Worm (Caenorhabditis elegans) whole organism, L2 larva: ENCODE results near the gene flor-1.

Experiments
- C34F6.9 ChIP-seq: fragments of 150-350 bp; optimal IDR thresholded peaks from 2 replicates; lab custom pipeline; 2014; ENCODE audit warnings: missing biosample characterization, missing genetic modification characterization
- F13H6.1 ChIP-seq: sonication (generic microtip); optimal IDR thresholded peaks from 2 replicates; lab custom pipeline; 2016; ENCODE audit warnings: missing genetic modification characterization, missing compliant biosample characterization
- R02D3.7 ChIP-seq: fragments of 150-350 bp; optimal IDR thresholded peaks from 2 replicates; lab custom pipeline; 2014; ENCODE audit warnings: missing biosample characterization, missing genetic modification characterization
- Y55F3AM.14 ChIP-seq: fragments of 200-800 bp; sonication (Bioruptor generic); optimal IDR thresholded peaks from 2 replicates; lab custom pipeline; 2018; ENCODE audit warnings: mild to moderate bottlenecking, missing genetic modification characterization, missing compliant biosample characterization
- ZK546.5 ChIP-seq: sonication (generic microtip); optimal IDR thresholded peaks from 2 replicates; lab custom pipeline; 2017; ENCODE audit warnings: missing biosample characterization, missing genetic modification characterization
- alr-1 ChIP-seq: fragments of 150-350 bp; optimal IDR thresholded peaks from 2 replicates; lab custom pipeline; 2014; ENCODE audit warnings: missing biosample characterization, missing genetic modification characterization
- aly-2 ChIP-seq: fragments of 150-350 bp; optimal IDR thresholded peaks from 2 replicates; lab custom pipeline; 2014; ENCODE audit warnings: missing biosample characterization, missing genetic modification characterization
- blmp-1 ChIP-seq: sonication (generic microtip); optimal IDR thresholded peaks from 2 replicates; lab custom pipeline; 2017; ENCODE audit warnings: missing genetic modification characterization, mild to moderate bottlenecking, missing compliant biosample characterization, antibody characterized with exemption, moderate library complexity; ENCODE audit not compliant: insufficient read depth
- ceh-16 ChIP-seq: fragments of 150-350 bp; optimal IDR thresholded peaks from 2 replicates; lab custom pipeline; 2014; ENCODE audit warnings: missing biosample characterization, missing genetic modification characterization
- ceh-82 ChIP-seq: fragments of 150-350 bp; optimal IDR thresholded peaks from 2 replicates; lab custom pipeline; 2014; ENCODE audit warnings: missing biosample characterization, missing genetic modification characterization
- crh-2 ChIP-seq: sonication (generic microtip); optimal IDR thresholded peaks from 2 replicates; lab custom pipeline; 2017; ENCODE audit warnings: missing biosample characterization, missing genetic modification characterization
- dmd-4 ChIP-seq: sonication (generic microtip); optimal IDR thresholded peaks from 2 replicates; lab custom pipeline; 2017; ENCODE audit warnings: missing biosample characterization, missing genetic modification characterization
- egl-27 ChIP-seq: sonication (generic microtip); optimal IDR thresholded peaks from 3 replicates; lab custom pipeline; 2017; ENCODE audit warnings: missing biosample characterization, missing genetic modification reagents, missing genetic modification characterization
- elt-1 ChIP-seq: fragments of 150-350 bp; optimal IDR thresholded peaks from 2 replicates; lab custom pipeline; 2014; ENCODE audit warnings: missing biosample characterization, missing genetic modification characterization
- elt-3 ChIP-seq: sonication (generic microtip); optimal IDR thresholded peaks from 2 replicates; lab custom pipeline; 2017; ENCODE audit warnings: missing biosample characterization, missing genetic modification characterization
- fos-1 ChIP-seq: fragments of 150-350 bp; optimal IDR thresholded peaks from 2 replicates; lab custom pipeline; 2014; ENCODE audit warnings: missing biosample characterization, missing genetic modification characterization
- gmeb-1 ChIP-seq: fragments of 150-350 bp; optimal IDR thresholded peaks from 2 replicates; lab custom pipeline; 2014; ENCODE audit warnings: missing biosample characterization, missing genetic modification characterization
- lin-11 ChIP-seq: fragments of 150-350 bp; sonication (generic microtip); optimal IDR thresholded peaks from 2 replicates; lab custom pipeline; 2014; ENCODE audit warnings: missing biosample characterization, missing genetic modification characterization, inconsistent platforms, mixed read lengths
- lin-13 ChIP-seq: fragments of 150-350 bp; optimal IDR thresholded peaks from 2 replicates; lab custom pipeline; 2014; ENCODE audit warnings: missing biosample characterization, missing genetic modification reagents, missing genetic modification characterization
- lin-39 ChIP-seq: fragments of 150-350 bp; optimal IDR thresholded peaks from 2 replicates; lab custom pipeline; 2014; ENCODE audit warnings: missing biosample characterization, missing genetic modification reagents, missing genetic modification characterization
- lsy-2 ChIP-seq, 2 experiments: fragments of 150-350 bp in 1 of 2; sonication (generic microtip) in 1 of 2; optimal IDR thresholded peaks; 2 replicates each; lab custom pipeline; 2014 to 2017; ENCODE audit warnings: missing biosample characterization in 2 of 2, missing genetic modification characterization in 2 of 2
- mab-5 ChIP-seq: fragments of 150-350 bp; optimal IDR thresholded peaks from 2 replicates; lab custom pipeline; 2014; ENCODE audit warnings: missing biosample characterization, missing genetic modification characterization
- mbf-1 ChIP-seq: sonication (generic microtip); optimal IDR thresholded peaks from 2 replicates; lab custom pipeline; 2017; ENCODE audit warnings: missing biosample characterization, missing genetic modification characterization
- mdl-1 ChIP-seq, 2 experiments: fragments of 150-350 bp in 1 of 2; sonication (generic microtip) in 1 of 2; optimal IDR thresholded peaks; 2 replicates each; lab custom pipeline; 2017; ENCODE audit warnings: missing biosample characterization in 2 of 2, missing genetic modification characterization in 2 of 2
- nhr-10 ChIP-seq: sonication (generic microtip); optimal IDR thresholded peaks from 2 replicates; lab custom pipeline; 2017; ENCODE audit warnings: missing biosample characterization, missing genetic modification characterization
- nhr-11 ChIP-seq: fragments of 150-350 bp; optimal IDR thresholded peaks from 2 replicates; lab custom pipeline; 2014; ENCODE audit warnings: missing biosample characterization, missing genetic modification characterization
- nhr-12 ChIP-seq: fragments of 150-350 bp; optimal IDR thresholded peaks from 2 replicates; lab custom pipeline; 2014; ENCODE audit warnings: missing biosample characterization, missing genetic modification characterization
- nhr-129 ChIP-seq: fragments of 150-350 bp; optimal IDR thresholded peaks from 2 replicates; lab custom pipeline; 2014; ENCODE audit warnings: missing biosample characterization, missing genetic modification characterization
- nhr-21 ChIP-seq: fragments of 150-350 bp; optimal IDR thresholded peaks from 2 replicates; lab custom pipeline; 2014; ENCODE audit warnings: missing biosample characterization, missing genetic modification characterization
- nhr-237 ChIP-seq: fragments of 150-350 bp; optimal IDR thresholded peaks from 2 replicates; lab custom pipeline; 2014; ENCODE audit warnings: missing biosample characterization, missing genetic modification characterization
- nhr-25 ChIP-seq: fragments of 150-350 bp; sonication (generic microtip); optimal IDR thresholded peaks from 3 replicates; lab custom pipeline; 2014; ENCODE audit warnings: missing biosample characterization, missing genetic modification characterization
- nhr-6 ChIP-seq: fragments of 150-350 bp; optimal IDR thresholded peaks from 2 replicates; lab custom pipeline; 2014; ENCODE audit warnings: missing biosample characterization, missing genetic modification characterization
- peb-1 ChIP-seq: fragments of 150-350 bp; optimal IDR thresholded peaks from 2 replicates; lab custom pipeline; 2014; ENCODE audit warnings: missing biosample characterization, missing genetic modification characterization
- sem-4 ChIP-seq: fragments of 150-350 bp; optimal IDR thresholded peaks from 2 replicates; lab custom pipeline; 2014; ENCODE audit warnings: missing biosample characterization, missing genetic modification reagents, missing genetic modification characterization
- skn-1 ChIP-seq: sonication (generic microtip); optimal IDR thresholded peaks from 2 replicates; lab custom pipeline; 2017; ENCODE audit warnings: missing biosample characterization, missing genetic modification characterization
- sma-3 ChIP-seq: sonication (generic microtip); optimal IDR thresholded peaks from 2 replicates; lab custom pipeline; 2016; ENCODE audit warnings: missing genetic modification reagents, missing genetic modification characterization, missing compliant biosample characterization
- sma-9 ChIP-seq, 2 experiments: fragments of 150-350 bp in 1 of 2; sonication (generic microtip) in 1 of 2; optimal IDR thresholded peaks; 2 replicates each; lab custom pipeline; 2014 to 2016; ENCODE audit warnings: missing genetic modification characterization in 2 of 2, mild to moderate bottlenecking in 1 of 2, missing biosample characterization in 1 of 2, missing compliant biosample characterization in 1 of 2, missing genetic modification reagents in 1 of 2, moderate library complexity in 1 of 2
- snpc-4 ChIP-seq: fragments of 150-350 bp; optimal IDR thresholded peaks from 2 replicates; lab custom pipeline; 2014; ENCODE audit warnings: missing biosample characterization, missing genetic modification characterization
- unc-39 ChIP-seq: fragments of 150-350 bp; optimal IDR thresholded peaks from 2 replicates; lab custom pipeline; 2014; ENCODE audit warnings: missing biosample characterization, missing genetic modification characterization
- unc-55 ChIP-seq: fragments of 150-350 bp; sonication (generic microtip); optimal IDR thresholded peaks from 3 replicates; lab custom pipeline; 2014; ENCODE audit warnings: missing biosample characterization, missing genetic modification reagents, missing genetic modification characterization
- unc-62 ChIP-seq: fragments of 150-350 bp; optimal IDR thresholded peaks from 2 replicates; lab custom pipeline; 2014; ENCODE audit warnings: missing biosample characterization, missing genetic modification reagents, missing genetic modification characterization
- zag-1 ChIP-seq: fragments of 150-350 bp; optimal IDR thresholded peaks from 2 replicates; lab custom pipeline; 2014; ENCODE audit warnings: missing biosample characterization, missing genetic modification characterization
- ztf-1 ChIP-seq: fragments of 200-800 bp; sonication (Bioruptor generic); conservative IDR thresholded peaks from 2 replicates; pipeline ENCODE4 v1.3.6; 2022; ENCODE audit warnings: missing genetic modification characterization, missing compliant biosample characterization
- ztf-11 ChIP-seq: sonication (generic microtip); optimal IDR thresholded peaks from 2 replicates; lab custom pipeline; 2017; ENCODE audit warnings: missing biosample characterization, missing genetic modification characterization
- ztf-4 ChIP-seq: fragments of 150-350 bp; optimal IDR thresholded peaks from 2 replicates; lab custom pipeline; 2014; ENCODE audit warnings: missing biosample characterization, missing genetic modification characterization

flor-1 gene

ce11 chrV:15089438-15089837 is 30.0 kb downstream of the flor-1 start, which contains the start of the genes C01G10.5 and C01G10.4:
TSS of gene C01G10.5 (minus strand) at chrV:15089538.
TSS of gene C01G10.4 (plus strand) at chrV:15089740.
- TF ChIP-seq ceh-82 (tag; lab: Kevin White, UChicago) (no peak), egl-27 (tag; lab: Kevin White, UChicago) (no peak)

- TF ChIP-seq dmd-4 (tag; lab: Kevin White, UChicago) (no peak), fos-1 (tag; lab: Kevin White, UChicago) (no peak), ztf-1 (GFP tag; lab: Robert Waterston, UW) (no peak), peb-1 (tag; lab: Kevin White, UChicago) (no peak), gmeb-1 (tag; lab: Kevin White, UChicago) (no peak), zag-1 (tag; lab: Kevin White, UChicago) (no peak)
These were observed 30.8 kb downstream of the flor-1 start, which contains the start of gene C01G10.18 for ce11 chrV:15088613-15089012. TSS of gene C01G10.18 (minus strand) at chrV:15088713.

ce11 chrV:15087207-15087706 is 32.2 kb downstream of the flor-1 start, which contains the start of the genes C01G10.15 and C01G10.6:
TSS of gene C01G10.15 (minus strand) at chrV:15087307.
TSS of gene C01G10.6 (plus strand) at chrV:15087656.
- peak; percentile 0 for TF ChIP-seq sma-9 (GFP tag; optimal IDR thresholded peaks at IDR 0.05; lab: Kevin White, UChicago)
- TF ChIP-seq sma-9 (tag; optimal IDR thresholded peaks at IDR 0.05; lab: Kevin White, UChicago) = no peak
- no peak for TF ChIP-seq Y55F3AM.14 (GFP tag; lab: Kevin White, UChicago)

DNA sequence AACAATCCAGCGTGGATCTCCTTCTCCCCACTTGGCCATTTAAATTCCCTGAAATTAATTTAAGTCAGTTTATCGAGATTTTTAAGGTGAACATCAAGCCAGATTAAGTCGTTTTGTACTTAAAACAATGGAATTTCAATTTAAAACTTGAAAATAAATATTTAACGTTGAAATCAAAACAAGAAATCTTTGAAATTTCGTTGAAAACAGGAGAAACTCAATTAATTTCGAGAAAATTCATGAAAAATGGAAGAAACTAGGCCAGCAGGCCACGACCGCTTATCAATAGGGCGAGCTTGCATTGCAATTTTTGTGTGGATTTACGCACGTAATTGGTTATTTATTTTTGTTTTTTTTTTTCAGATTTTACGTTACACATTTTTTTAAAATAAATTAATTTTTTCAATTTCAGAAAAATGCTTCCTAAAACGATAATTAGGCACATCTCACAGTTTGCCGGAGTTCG is 34.0 kb downstream of the flor-1 start, which contains the start of the genes ahsa-1 and C01G10.7:
Gene ahsa-1, minus strand, starts transcription at position 51 of the 466 bp plus-strand sequence.
Gene C01G10.7, plus strand, starts transcription at position 413 of the 466 bp plus-strand sequence.
- TF ChIP-seq elt-3 (tag; lab: Kevin White, UChicago) (no peak), gmeb-1 (tag; lab: Kevin White, UChicago) (peak; percentile 81), nhr-21 (tag; lab: Kevin White, UChicago) (no peak), nhr-25 (tag; lab: Kevin White, UChicago) (no peak), snpc-4 (tag; lab: Kevin White, UChicago) (peak; percentile 81), mab-5 (tag; lab: Kevin White, UChicago) (peak; percentile 80), peb-1 (tag; lab: Kevin White, UChicago) (no peak), dmd-4 (tag; lab: Kevin White, UChicago) (no peak), lsy-2 (tag; optimal IDR thresholded peaks at IDR 0.05; lab: Kevin White, UChicago) (peak; percentile 76 to 93), nhr-237 (tag; lab: Kevin White, UChicago) (peak; percentile 23), nhr-11 (tag; lab: Kevin White, UChicago) (no peak), nhr-129 (peak; percentile 78), mbf-1 (tag; lab: Kevin White, UChicago) (no peak), lin-39 (tag; lab: Kevin White, UChicago) (no peak), nhr-6 (tag; lab: Kevin White, UChicago) (no peak), nhr-10 (tag; lab: Kevin White, UChicago) (no peak), ztf-1 (GFP tag; lab: Robert Waterston, UW) (no peak), nhr-12 (tag; lab: Kevin White, UChicago) (no peak), alr-1 (tag; lab: Kevin White, UChicago) (no peak), unc-55 (GFP tag; lab: Kevin White, UChicago) (peak; percentile 98), fos-1 (tag; lab: Kevin White, UChicago) (peak; percentile 80), sem-4 (tag; lab: Kevin White, UChicago) (peak; percentile 76), sma-3 (GFP tag; lab: Kevin White, UChicago) (peak; percentile 95), ceh-16 (tag; lab: Kevin White, UChicago) (peak; percentile 36), mdl-1 (tag; optimal IDR thresholded peaks at IDR 0.05; lab: Kevin White, UChicago) (peak in 1 of 2 experiments; percentile 6), ztf-11 (tag; lab: Kevin White, UChicago) (no peak), C34F6.9 (tag; lab: Kevin White, UChicago) (peak; percentile 98), R02D3.7 (tag; lab: Kevin White, UChicago) (peak; percentile 88), blmp-1 (tag; lab: Kevin White, UChicago) (peak; percentile 64), lin-11 (tag; lab: Kevin White, UChicago) (peak; percentile 47), F13H6.1 (tag; lab: Kevin White, UChicago) (peak; percentile 86), elt-1 (tag; lab: Kevin White, UChicago) (no peak), unc-62 (GFP tag; lab: Kevin White, UChicago) (no peak), lin-13 (GFP tag; lab: Kevin White, UChicago) (peak; percentile 86), aly-2 (no peak), ceh-82 (tag; lab: Kevin White, UChicago) (peak; percentile 15), zag-1 (tag; lab: Kevin White, UChicago) (peak; percentile 30), ZK546.5 (peak; percentile 42), skn-1 (tag; lab: Kevin White, UChicago) (peak; percentile 56), unc-39 (tag; lab: Kevin White, UChicago) (no peak), egl-27 (tag; lab: Kevin White, UChicago) (peak; percentile 52), Y55F3AM.14 (GFP tag; lab: Kevin White, UChicago) (no peak), crh-2 (tag; lab: Kevin White, UChicago) (peak; percentile 94), ztf-4 (tag; lab: Kevin White, UChicago) (peak; percentile 79)
